Worm (Caenorhabditis elegans) whole organism, L2 larva: ENCODE results near the gene ndua-7.

ENCODE experiments used
- R02D3.7 ChIP-seq: fragments of 150-350 bp; optimal IDR thresholded peaks from 2 replicates; lab custom pipeline; 2014; ENCODE audit warnings: missing biosample characterization, missing genetic modification characterization
- ama-1 ChIP-seq: fragments of 150-350 bp; optimal IDR thresholded peaks from 2 replicates; lab custom pipeline; 2018; ENCODE audit warnings: inconsistent platforms
- egl-27 ChIP-seq: sonication (generic microtip); optimal IDR thresholded peaks from 3 replicates; lab custom pipeline; 2017; ENCODE audit warnings: missing biosample characterization, missing genetic modification reagents, missing genetic modification characterization
- elt-3 ChIP-seq: sonication (generic microtip); optimal IDR thresholded peaks from 2 replicates; lab custom pipeline; 2017; ENCODE audit warnings: missing biosample characterization, missing genetic modification characterization
- lin-13 ChIP-seq: fragments of 150-350 bp; optimal IDR thresholded peaks from 2 replicates; lab custom pipeline; 2014; ENCODE audit warnings: missing biosample characterization, missing genetic modification reagents, missing genetic modification characterization
- lin-39 ChIP-seq: fragments of 150-350 bp; optimal IDR thresholded peaks from 2 replicates; lab custom pipeline; 2014; ENCODE audit warnings: missing biosample characterization, missing genetic modification reagents, missing genetic modification characterization
- mbf-1 ChIP-seq: sonication (generic microtip); optimal IDR thresholded peaks from 2 replicates; lab custom pipeline; 2017; ENCODE audit warnings: missing biosample characterization, missing genetic modification characterization
- nhr-23 ChIP-seq: fragments of 150-350 bp; optimal IDR thresholded peaks from 2 replicates; lab custom pipeline; 2014; ENCODE audit warnings: missing biosample characterization, missing genetic modification reagents, missing genetic modification characterization
- unc-39 ChIP-seq: fragments of 150-350 bp; optimal IDR thresholded peaks from 2 replicates; lab custom pipeline; 2014; ENCODE audit warnings: missing biosample characterization, missing genetic modification characterization
- unc-62 ChIP-seq: fragments of 150-350 bp; optimal IDR thresholded peaks from 2 replicates; lab custom pipeline; 2014; ENCODE audit warnings: missing biosample characterization, missing genetic modification reagents, missing genetic modification characterization
- ztf-11 ChIP-seq: sonication (generic microtip); optimal IDR thresholded peaks from 2 replicates; lab custom pipeline; 2017; ENCODE audit warnings: missing biosample characterization, missing genetic modification characterization

- no peak for TF ChIP-seq elt-3 (tag; lab: Kevin White, UChicago)
- TF ChIP-seq egl-27 (tag; lab: Kevin White, UChicago), result no peak
- no peak for TF ChIP-seq unc-62 (GFP tag; lab: Kevin White, UChicago)
- no peak for TF ChIP-seq mbf-1 (tag; lab: Kevin White, UChicago)
- no peak for TF ChIP-seq ztf-11 (tag; lab: Kevin White, UChicago)
- TF ChIP-seq unc-39 (tag; lab: Kevin White, UChicago), result no peak
- TF ChIP-seq ama-1 (lab: Kevin White, UChicago), result no peak
- no peak for TF ChIP-seq lin-13
- TF ChIP-seq nhr-23 (tag; lab: Kevin White, UChicago), result no peak
- TF ChIP-seq lin-39 (tag; lab: Kevin White, UChicago), result no peak
- no peak for TF ChIP-seq R02D3.7 (tag; lab: Kevin White, UChicago)
These were observed 4.5 kb downstream of the ndua-7 start for ce11 chrII:13489896-13490295.
